Fruit fly (Drosophila melanogaster) Kc167 (cell line): ENCODE data around the gene Hsp70Aa.

ENCODE experiments used
- Sin3A ChIP-seq: fragments of >200 bp; optimal IDR thresholded peaks from 2 replicates; lab custom pipeline; 2018; ENCODE audit warnings: missing external identifiers
- h ChIP-seq: fragments of >200 bp; optimal IDR thresholded peaks from 3 replicates; lab custom pipeline; 2018; ENCODE audit warnings: missing external identifiers
- insv ChIP-seq: fragments of >200 bp; optimal IDR thresholded peaks from 3 replicates; lab custom pipeline; 2018; ENCODE audit warnings: missing external identifiers
- ttk ChIP-seq: sonication (Bioruptor generic); optimal IDR thresholded peaks from 2 replicates; lab custom pipeline; 2017; ENCODE audit warnings: missing external identifiers

- TF ChIP-seq Sin3A (lab: Kevin White, UChicago): no peak
- no peak for TF ChIP-seq ttk (lab: Kevin White, UChicago)
- TF ChIP-seq h (lab: Kevin White, UChicago): no peak
- TF ChIP-seq insv (lab: Kevin White, UChicago): no peak
These were observed 12.9 kb upstream of the Hsp70Aa start for dm6 chr3R:11969217-11969616.
